Worm (Caenorhabditis elegans) whole organism, L4 larva: ENCODE results near the gene rfp-1.

Source experiments
- ZK546.5 ChIP-seq, 2 experiments: sonication (generic microtip); optimal IDR thresholded peaks; 2 replicates each; lab custom pipeline; 2017; ENCODE audit warnings: missing biosample characterization in 2 of 2, missing genetic modification characterization in 2 of 2
- aly-2 ChIP-seq: sonication (generic microtip); optimal IDR thresholded peaks from 2 replicates; lab custom pipeline; 2018; ENCODE audit warnings: missing biosample characterization, missing genetic modification characterization
- ceh-28 ChIP-seq: fragments of 150-350 bp; optimal IDR thresholded peaks from 2 replicates; lab custom pipeline; 2014; ENCODE audit warnings: missing biosample characterization, missing genetic modification reagents, missing genetic modification characterization
- daf-19 ChIP-seq: fragments of 200-800 bp; sonication (Bioruptor generic); conservative IDR thresholded peaks from 2 replicates; pipeline ENCODE4 v1.3.6; 2022; ENCODE audit warnings: missing genetic modification characterization, missing compliant biosample characterization
- dmd-8 ChIP-seq: fragments of 200-800 bp; sonication (Bioruptor generic); IDR thresholded peaks from 2 replicates; pipeline ENCODE4 v1.3.6; 2022; ENCODE audit warnings: missing genetic modification characterization, missing compliant biosample characterization
- fkh-10 ChIP-seq: fragments of 150-350 bp; optimal IDR thresholded peaks from 2 replicates; lab custom pipeline; 2014; ENCODE audit warnings: missing biosample characterization, missing genetic modification reagents, missing genetic modification characterization
- lin-13 ChIP-seq: fragments of 150-350 bp; optimal IDR thresholded peaks from 2 replicates; lab custom pipeline; 2014; ENCODE audit warnings: missing biosample characterization, missing genetic modification reagents, missing genetic modification characterization
- lin-39 ChIP-seq: fragments of 150-350 bp; optimal IDR thresholded peaks from 2 replicates; lab custom pipeline; 2014; ENCODE audit warnings: missing biosample characterization, missing genetic modification reagents, missing genetic modification characterization
- mdl-1 ChIP-seq, 2 experiments: fragments of 150-350 bp in 1 of 2; sonication (generic microtip) in 1 of 2; optimal IDR thresholded peaks; 2 replicates each; lab custom pipeline; 2014 to 2017; ENCODE audit warnings: missing biosample characterization in 2 of 2, missing genetic modification characterization in 2 of 2
- nhr-102 ChIP-seq: sonication (generic microtip); optimal IDR thresholded peaks from 2 replicates; lab custom pipeline; 2016; ENCODE audit warnings: mild to moderate bottlenecking, missing genetic modification characterization, moderate library complexity, missing compliant biosample characterization
- nhr-25 ChIP-seq: sonication (generic microtip); optimal IDR thresholded peaks from 2 replicates; lab custom pipeline; 2017; ENCODE audit warnings: missing genetic modification characterization, mild to moderate bottlenecking, missing compliant biosample characterization, antibody characterized with exemption, moderate library complexity, borderline replicate concordance; ENCODE audit not compliant: insufficient read depth
- unc-62 ChIP-seq, 3 experiments: fragments of 150-350 bp in 1 of 3; sonication (generic microtip); optimal IDR thresholded peaks in 2 of 3; peaks in 1 of 3; 1 replicate in 1 of 3; 2 replicates in 2 of 3; lab custom pipeline; 2014 to 2017; ENCODE audit warnings: missing biosample characterization in 3 of 3, missing genetic modification characterization in 3 of 3, missing genetic modification reagents in 3 of 3, missing genotype in 1 of 3
- zag-1 ChIP-seq: fragments of 150-350 bp; optimal IDR thresholded peaks from 2 replicates; lab custom pipeline; 2014; ENCODE audit warnings: missing biosample characterization, missing genetic modification characterization
- ztf-11 ChIP-seq: fragments of 150-350 bp; optimal IDR thresholded peaks from 2 replicates; lab custom pipeline; 2014; ENCODE audit warnings: missing biosample characterization, missing genetic modification characterization

- TF ChIP-seq ceh-28 (tag; lab: Kevin White, UChicago) (no peak), nhr-102 (tag; lab: Kevin White, UChicago) (no peak), nhr-25 (tag; lab: Kevin White, UChicago) (no peak), daf-19 (no peak), aly-2 (tag; lab: Kevin White, UChicago) (no peak), ZK546.5 (tag; optimal IDR thresholded peaks at IDR 0.05; lab: Kevin White, UChicago) (no peak), lin-39 (tag; lab: Kevin White, UChicago) (no peak), dmd-8 (GFP tag; lab: Robert Waterston, UW) (no peak), mdl-1 (tag; optimal IDR thresholded peaks at IDR 0.05; lab: Kevin White, UChicago) (no peak), unc-62 (GFP tag; optimal IDR thresholded peaks at IDR 0.05 in 1 of 2; lab: Kevin White, UChicago) (no peak), unc-62 (tag; optimal IDR thresholded peaks at IDR 0.05; lab: Kevin White, UChicago) (no peak), lin-13 (GFP tag; lab: Kevin White, UChicago) (no peak), ztf-11 (tag; lab: Kevin White, UChicago) (no peak), fkh-10 (GFP tag; lab: Kevin White, UChicago) (no peak), zag-1 (no peak)
These were observed 27.2 kb upstream of the rfp-1 start, which contains the start of gene iglr-2 for ce11 chrIII:8331211-8331610.
